Fruit fly (Drosophila melanogaster) whole organism, embryonic: ENCODE measurements around the gene PCNA2.

Source experiments
- CG10147 ChIP-seq: fragments of 200-800 bp; sonication (Bioruptor generic); optimal IDR thresholded peaks from 2 replicates; lab custom pipeline; 2019; ENCODE audit warnings: missing biosample characterization, mild to moderate bottlenecking, missing genetic modification characterization, moderate library complexity
- CG10274 ChIP-seq: fragments of 200-800 bp; sonication (Bioruptor generic); optimal IDR thresholded peaks from 3 replicates; lab custom pipeline; 2017; ENCODE audit warnings: missing biosample characterization, mild to moderate bottlenecking, missing genetic modification characterization
- CG10366 ChIP-seq: fragments of 200-800 bp; sonication (Bioruptor generic); IDR thresholded peaks from 2 replicates; pipeline ENCODE4 v1.3.6; 2022; ENCODE audit warnings: missing biosample characterization, missing genetic modification characterization
- CG13287 ChIP-seq: fragments of 200-800 bp; sonication (Bioruptor generic); IDR thresholded peaks from 2 replicates; pipeline ENCODE4 v1.3.6; 2022; ENCODE audit warnings: missing biosample characterization, missing genetic modification characterization; ENCODE audit not compliant: partially characterized antibody
- CG15514 ChIP-seq: fragments of 200-800 bp; sonication (Bioruptor generic); optimal IDR thresholded peaks from 3 replicates; lab custom pipeline; 2017; ENCODE audit warnings: missing biosample characterization, missing genetic modification characterization, mild to moderate bottlenecking, moderate library complexity, missing genetic modification reagents
- CG16779 ChIP-seq: fragments of 200-800 bp; sonication (Bioruptor generic); IDR thresholded peaks from 2 replicates; pipeline ENCODE4 v1.3.6; 2022; ENCODE audit warnings: missing biosample characterization, missing genetic modification characterization
- CG17802 ChIP-seq: fragments of 200-800 bp; sonication (Bioruptor generic); optimal IDR thresholded peaks from 2 replicates; lab custom pipeline; 2018; ENCODE audit warnings: missing biosample characterization, mild to moderate bottlenecking, missing genetic modification characterization, moderate library complexity
- CG18262 ChIP-seq: fragments of 200-800 bp; optimal IDR thresholded peaks from 3 replicates; lab custom pipeline; 2019; ENCODE audit warnings: missing biosample characterization, mild to moderate bottlenecking, missing genetic modification characterization, moderate library complexity
- CG7271 ChIP-seq: fragments of 200-800 bp; sonication (Bioruptor generic); optimal IDR thresholded peaks from 2 replicates; lab custom pipeline; 2018; ENCODE audit warnings: missing biosample characterization, mild to moderate bottlenecking, missing genetic modification characterization, moderate library complexity
- CG7556 ChIP-seq: fragments of 200-800 bp; sonication (Bioruptor generic); optimal IDR thresholded peaks from 2 replicates; lab custom pipeline; 2017; ENCODE audit warnings: missing biosample characterization, mild to moderate bottlenecking, missing genetic modification characterization
- CG7963 ChIP-seq: fragments of 200-800 bp; sonication (Bioruptor generic); IDR thresholded peaks from 3 replicates; pipeline ENCODE4 v1.3.6; 2022; ENCODE audit warnings: missing biosample characterization, missing genetic modification characterization; ENCODE audit not compliant: partially characterized antibody
- CG8359 ChIP-seq: fragments of 200-800 bp; sonication (Bioruptor generic); optimal IDR thresholded peaks from 2 replicates; lab custom pipeline; 2017; ENCODE audit warnings: missing biosample characterization, mild to moderate bottlenecking, missing genetic modification characterization, borderline replicate concordance
- CG9817 ChIP-seq: fragments of 200-800 bp; sonication (Bioruptor generic); optimal IDR thresholded peaks from 2 replicates; lab custom pipeline; 2018; ENCODE audit warnings: missing biosample characterization, mild to moderate bottlenecking, missing genetic modification characterization, moderate library complexity
- Dfd ChIP-seq, 2 experiments: fragments of >200 bp; optimal IDR thresholded peaks; 2 replicates each; lab custom pipeline; 2017; ENCODE audit warnings: missing biosample characterization in 2 of 2, missing genetic modification characterization in 2 of 2
- Dp ChIP-seq: fragments of 200-800 bp; sonication (Bioruptor generic); optimal IDR thresholded peaks from 2 replicates; lab custom pipeline; 2018; ENCODE audit warnings: missing biosample characterization, mild to moderate bottlenecking, missing genetic modification characterization, moderate library complexity
- ERR ChIP-seq: fragments of 200-800 bp; sonication (Bioruptor generic); optimal IDR thresholded peaks from 2 replicates; lab custom pipeline; 2016; ENCODE audit warnings: missing biosample characterization, missing genetic modification characterization
- Fer2 ChIP-seq: fragments of 200-800 bp; sonication (Bioruptor generic); optimal IDR thresholded peaks from 2 replicates; lab custom pipeline; 2018; ENCODE audit warnings: missing biosample characterization, mild to moderate bottlenecking, missing genetic modification characterization, moderate library complexity
- HLHmδ ChIP-seq: fragments of 200-800 bp; sonication (Bioruptor generic); optimal IDR thresholded peaks from 2 replicates; lab custom pipeline; 2018; ENCODE audit warnings: missing biosample characterization, mild to moderate bottlenecking, missing genetic modification characterization, moderate library complexity
- MESR4 ChIP-seq: fragments of 200-800 bp; sonication (Bioruptor generic); optimal IDR thresholded peaks from 2 replicates; lab custom pipeline; 2018; ENCODE audit warnings: missing biosample characterization, mild to moderate bottlenecking, missing genetic modification characterization, moderate library complexity
- Scr ChIP-seq: fragments of 200-800 bp; sonication (Bioruptor generic); IDR thresholded peaks from 2 replicates; pipeline ENCODE4 v1.3.6; 2022; ENCODE audit warnings: missing biosample characterization, missing genetic modification characterization; ENCODE audit not compliant: partially characterized antibody
- al ChIP-seq: fragments of 200-800 bp; sonication (Bioruptor generic); IDR thresholded peaks from 2 replicates; pipeline ENCODE4 v1.3.6; 2022; ENCODE audit warnings: missing biosample characterization, missing genetic modification characterization
- ara ChIP-seq: fragments of 200-800 bp; sonication (Bioruptor generic); IDR thresholded peaks from 2 replicates; pipeline ENCODE4 v1.3.6; 2022; ENCODE audit warnings: missing biosample characterization, missing genetic modification characterization
- bowl ChIP-seq: fragments of 200-800 bp; sonication (Bioruptor generic); IDR thresholded peaks from 2 replicates; pipeline ENCODE4 v1.3.6; 2022; ENCODE audit warnings: missing biosample characterization, missing genetic modification characterization
- fd102C ChIP-seq: fragments of 200-800 bp; sonication (Bioruptor generic); optimal IDR thresholded peaks from 2 replicates; lab custom pipeline; 2018; ENCODE audit warnings: missing biosample characterization, mild to moderate bottlenecking, missing genetic modification characterization, moderate library complexity
- gcm2 ChIP-seq: fragments of 200-800 bp; sonication (Bioruptor generic); optimal IDR thresholded peaks from 2 replicates; lab custom pipeline; 2016; ENCODE audit warnings: missing biosample characterization, missing genetic modification characterization
- gsb ChIP-seq: fragments of 200-800 bp; sonication (Bioruptor generic); IDR thresholded peaks from 2 replicates; pipeline ENCODE4 v1.3.6; 2022; ENCODE audit warnings: missing biosample characterization, missing genetic modification characterization
- jing ChIP-seq: fragments of 200-800 bp; sonication (Bioruptor generic); optimal IDR thresholded peaks from 2 replicates; lab custom pipeline; 2018; ENCODE audit warnings: missing biosample characterization, mild to moderate bottlenecking, missing genetic modification characterization
- kah ChIP-seq: fragments of 200-800 bp; sonication (Bioruptor generic); optimal IDR thresholded peaks from 2 replicates; lab custom pipeline; 2018; ENCODE audit warnings: missing biosample characterization, mild to moderate bottlenecking, missing genetic modification characterization
- lbe ChIP-seq: fragments of 200-800 bp; sonication (Bioruptor generic); optimal IDR thresholded peaks from 2 replicates; lab custom pipeline; 2016; ENCODE audit warnings: missing biosample characterization, mild to moderate bottlenecking, missing genetic modification characterization
- nmo ChIP-seq: fragments of 200-800 bp; sonication (Bioruptor generic); optimal IDR thresholded peaks from 2 replicates; lab custom pipeline; 2018; ENCODE audit warnings: missing biosample characterization, mild to moderate bottlenecking, missing genetic modification characterization, moderate library complexity
- phol ChIP-seq: fragments of 200-800 bp; sonication (Bioruptor generic); optimal IDR thresholded peaks from 3 replicates; lab custom pipeline; 2018; ENCODE audit warnings: missing biosample characterization, mild to moderate bottlenecking, missing genetic modification characterization, moderate library complexity
- ro ChIP-seq: fragments of 200-800 bp; sonication (Bioruptor generic); IDR thresholded peaks from 2 replicates; pipeline ENCODE4 v1.3.6; 2022; ENCODE audit warnings: missing biosample characterization, missing genetic modification characterization
- sqz ChIP-seq: fragments of 200-800 bp; sonication (Bioruptor generic); optimal IDR thresholded peaks from 3 replicates; lab custom pipeline; 2018; ENCODE audit warnings: missing biosample characterization, mild to moderate bottlenecking, missing genetic modification characterization
- stc ChIP-seq: fragments of 200-800 bp; sonication (Bioruptor generic); IDR thresholded peaks from 2 replicates; pipeline ENCODE4 v1.3.6; 2022; ENCODE audit warnings: missing biosample characterization, missing genetic modification characterization

PCNA2 gene

DNA sequence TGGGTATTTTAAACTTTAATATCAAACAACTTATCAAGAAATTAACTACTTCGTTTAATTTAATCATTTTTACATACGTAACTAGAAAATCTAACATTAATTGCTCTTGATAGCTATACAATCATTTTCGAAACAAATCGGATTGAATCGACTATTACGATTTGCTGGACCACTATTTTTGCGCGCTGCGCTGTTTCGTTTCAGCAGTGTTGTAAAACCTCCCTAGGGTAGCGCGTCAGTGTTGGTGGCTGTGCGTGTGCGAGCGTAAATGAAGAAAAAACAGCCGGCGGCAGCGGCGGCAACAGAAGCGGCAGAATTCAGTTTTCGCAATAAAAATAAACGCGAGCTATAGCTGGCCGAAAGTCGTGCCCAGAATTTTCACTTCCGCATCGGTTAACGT is 50.5 kb downstream of the PCNA2 start, which contains the start of gene CG33116 (continued):
- peak; percentile 78 for TF ChIP-seq CG15514 (GFP tag; lab: Kevin White, UChicago)
- TF ChIP-seq sqz, result peak; percentile 88
- TF ChIP-seq phol (tag; lab: Kevin White, UChicago), result peak; percentile 82
- TF ChIP-seq CG16779 (GFP tag; lab: Robert Waterston, UW), result peak; percentile 87
- TF ChIP-seq bowl (GFP tag; lab: Robert Waterston, UW), result 0 out of 2 replicates have a peak, but pooled peaks have one; percentile 52
- TF ChIP-seq gcm2 (GFP tag; lab: Kevin White, UChicago), result peak; percentile 54
- peak; percentile 24 for TF ChIP-seq CG10274 (GFP tag; lab: Kevin White, UChicago)
- peak; percentile 42 for TF ChIP-seq CG8359 (GFP tag; lab: Kevin White, UChicago)
- peak; percentile 79 for TF ChIP-seq CG7556
- peak; percentile 56 for TF ChIP-seq jing
- peak; percentile 63; the same call in 1 of the 2 replicates for TF ChIP-seq ara (GFP tag; lab: Robert Waterston, UW)
- TF ChIP-seq ERR (GFP tag; lab: Kevin White, UChicago), result peak; percentile 60
- peak; percentile 47 for TF ChIP-seq Dp (GFP tag; lab: Kevin White, UChicago)
- peak; percentile 86 for TF ChIP-seq lbe
- TF ChIP-seq fd102C (GFP tag; lab: Kevin White, UChicago), result no peak
- peak; percentile 54 for TF ChIP-seq CG13287 (GFP tag; lab: Robert Waterston, UW)
- peak; percentile 29 for TF ChIP-seq CG7271 (tag; lab: Kevin White, UChicago)
- peak; percentile 57 for TF ChIP-seq MESR4 (GFP tag; lab: Kevin White, UChicago)
- TF ChIP-seq CG17802 (tag; lab: Kevin White, UChicago), result peak; percentile 59
- no peak for TF ChIP-seq Dfd (GFP tag; optimal IDR thresholded peaks at IDR 0.05; lab: Kevin White, UChicago)
- TF ChIP-seq al, result peak; percentile 51
- TF ChIP-seq gsb, result peak; percentile 63
- peak; percentile 66 for TF ChIP-seq stc
- peak; percentile 32 for TF ChIP-seq Fer2 (tag; lab: Kevin White, UChicago)
- peak; percentile 65 for TF ChIP-seq CG9817
- peak; percentile 23 for TF ChIP-seq HLHmδ (GFP tag; lab: Kevin White, UChicago)
- peak; percentile 27; the same call in 1 of the 2 replicates for TF ChIP-seq Scr (GFP tag; lab: Robert Waterston, UW)
- no peak for TF ChIP-seq CG7963 (GFP tag; lab: Robert Waterston, UW)
- TF ChIP-seq nmo (GFP tag; lab: Kevin White, UChicago), result peak; percentile 83
- peak; percentile 70 for TF ChIP-seq CG10366 (GFP tag; lab: Robert Waterston, UW)
- peak; percentile 40; the same call in 1 of the 2 replicates for TF ChIP-seq ro (GFP tag; lab: Robert Waterston, UW)
- peak; percentile 45 for TF ChIP-seq CG10147 (GFP tag; lab: Kevin White, UChicago)
- peak; percentile 43 for TF ChIP-seq kah (GFP tag; lab: Kevin White, UChicago)
- peak; percentile 87 for TF ChIP-seq CG18262
